Worm (Caenorhabditis elegans): ENCODE data around the gene zip-8.

- TF ChIP-seq lin-15B (tag; optimal IDR thresholded peaks at IDR 0.05) (no peak), lsy-2 (tag; optimal IDR thresholded peaks at IDR 0.05) (no peak), unc-130 (GFP tag; optimal IDR thresholded peaks at IDR 0.05) (no peak), lin-39 (tag; optimal IDR thresholded peaks at IDR 0.05) (no peak), pha-4 (GFP tag; IDR thresholded peaks at IDR 0.05) (no peak), pha-4 (tag; optimal IDR thresholded peaks at IDR 0.05) (no peak), nhr-28 (tag; optimal IDR thresholded peaks at IDR 0.05) (no peak), madf-9 (GFP tag; conservative IDR thresholded peaks at IDR 0.05) (no peak), lin-13 (GFP tag; optimal IDR thresholded peaks at IDR 0.05) (no peak), nhr-25 (tag; optimal IDR thresholded peaks at IDR 0.05; ENCODE audit: borderline replicate concordance, insufficient read depth) (no peak), dpl-1 (GFP tag; optimal IDR thresholded peaks at IDR 0.05) (no peak), dmd-8 (GFP tag; IDR thresholded peaks at IDR 0.05) (no peak), set-16 (GFP tag; IDR thresholded peaks at IDR 0.05) (no peak)
Measured at ce11 chrIII:6525557-6525956, 46.8 kb downstream of the zip-8 start, which contains the start of gene oig-1.

Measured in whole organism, L4 larva.